Worm (Caenorhabditis elegans) whole organism, L4/young adult: ENCODE data around the gene kbp-4.

Experiments used
- dao-5 ChIP-seq: sonication (generic microtip); optimal IDR thresholded peaks from 2 replicates; lab custom pipeline; 2016; ENCODE audit warnings: missing genotype, missing genetic modification characterization, moderate library complexity, missing compliant biosample characterization
- him-1 ChIP-seq: sonication (generic microtip); optimal IDR thresholded peaks from 2 replicates; lab custom pipeline; 2016; ENCODE audit warnings: missing genotype, missing genetic modification reagents, missing genetic modification characterization, missing compliant biosample characterization

DNA sequence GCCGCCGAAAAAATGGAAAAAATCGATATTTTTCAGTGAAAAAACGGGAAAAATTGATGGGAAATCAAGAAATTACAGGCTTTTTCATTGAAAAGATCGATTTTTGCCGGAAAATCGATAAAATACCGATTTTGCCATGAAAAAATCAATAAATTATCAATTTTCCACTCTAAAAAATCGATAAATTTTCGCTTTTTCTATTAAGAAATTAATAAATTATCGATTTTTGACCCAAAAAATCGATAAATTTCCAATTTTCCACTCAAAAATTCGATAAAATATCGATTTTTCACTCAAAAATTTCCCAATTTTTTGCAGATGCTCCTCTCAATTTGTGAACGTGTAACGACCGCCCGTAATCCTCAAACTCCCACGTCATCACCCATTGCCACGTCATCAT, 13.7 kb downstream of the kbp-4 start:
- TF ChIP-seq dao-5, result no peak
- TF ChIP-seq him-1 (tag; lab: Kevin White, UChicago), result no peak
